Worm (Caenorhabditis elegans) whole organism, early embryonic: ENCODE results near the gene pinn-1.

Experiments used
- F13C5.2 ChIP-seq: sonication (generic microtip); optimal IDR thresholded peaks from 2 replicates; lab custom pipeline; 2017; ENCODE audit warnings: mild to moderate bottlenecking, missing genetic modification characterization, inconsistent platforms, missing compliant biosample characterization
- ama-1 ChIP-seq: fragments of 150-350 bp; optimal IDR thresholded peaks from 2 replicates; lab custom pipeline; 2014
- ceh-13 ChIP-seq: fragments of 200-800 bp; sonication (Bioruptor generic); optimal IDR thresholded peaks from 2 replicates; lab custom pipeline; 2018; ENCODE audit warnings: mild to moderate bottlenecking, missing genetic modification characterization, missing compliant biosample characterization
- ceh-36 ChIP-seq: sonication (generic microtip); optimal IDR thresholded peaks from 2 replicates; lab custom pipeline; 2016; ENCODE audit warnings: missing genetic modification characterization, inconsistent platforms, missing compliant biosample characterization
- flt-1 ChIP-seq: fragments of 200-800 bp; sonication (Bioruptor generic); IDR thresholded peaks from 2 replicates; pipeline ENCODE4 v1.3.6; 2022; ENCODE audit warnings: missing genetic modification characterization, missing compliant biosample characterization
- hmbx-1 ChIP-seq: sonication (generic microtip); optimal IDR thresholded peaks from 2 replicates; lab custom pipeline; 2016; ENCODE audit warnings: mild to moderate bottlenecking, missing genetic modification characterization, missing compliant biosample characterization
- hmg-4 ChIP-seq: fragments of 200-800 bp; sonication (Bioruptor generic); optimal IDR thresholded peaks from 2 replicates; lab custom pipeline; 2018; ENCODE audit warnings: mild to moderate bottlenecking, missing genetic modification characterization, missing compliant biosample characterization
- hnd-1 ChIP-seq: sonication (generic microtip); optimal IDR thresholded peaks from 2 replicates; lab custom pipeline; 2016; ENCODE audit warnings: missing genetic modification characterization, missing compliant biosample characterization
- pes-1 ChIP-seq: fragments of 200-800 bp; sonication (Bioruptor generic); IDR thresholded peaks from 2 replicates; pipeline ENCODE4 v1.3.6; 2022; ENCODE audit warnings: missing genetic modification reagents, missing genetic modification characterization, missing compliant biosample characterization
- scrt-1 ChIP-seq: fragments of 200-800 bp; sonication (Bioruptor generic); IDR thresholded peaks from 2 replicates; pipeline ENCODE4 v1.3.6; 2022; ENCODE audit warnings: missing genetic modification characterization, missing compliant biosample characterization
- sea-1 ChIP-seq: fragments of 200-800 bp; sonication (Bioruptor generic); conservative IDR thresholded peaks from 2 replicates; pipeline ENCODE4 v1.3.6; 2022; ENCODE audit warnings: missing genetic modification characterization, missing compliant biosample characterization

DNA sequence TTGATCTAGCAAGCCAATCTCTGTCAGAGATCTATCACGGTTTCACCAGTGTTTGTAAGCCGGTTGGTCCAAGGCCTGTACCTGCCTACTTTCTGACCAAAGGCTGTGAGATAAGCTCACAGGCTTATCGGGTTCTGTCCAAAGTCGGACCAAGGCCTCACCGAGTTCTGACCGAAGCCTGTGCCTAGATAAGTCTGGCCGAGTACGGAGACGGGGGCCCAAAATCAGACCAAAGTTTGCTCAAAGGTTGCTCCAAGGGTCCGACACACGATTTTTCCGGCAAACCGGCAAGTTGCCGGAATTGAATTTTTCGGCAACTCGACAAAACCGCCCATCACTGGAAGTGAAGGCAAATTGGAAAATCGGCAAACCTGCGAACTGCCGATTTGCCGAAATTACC is 42.8 kb upstream of the pinn-1 start:
- no peak for TF ChIP-seq ama-1
- TF ChIP-seq hmbx-1, result no peak
- TF ChIP-seq hmg-4 (GFP tag; lab: Kevin White, UChicago), result no peak
- no peak for TF ChIP-seq pes-1
- no peak for TF ChIP-seq F13C5.2
- no peak for TF ChIP-seq hnd-1 (tag; lab: Kevin White, UChicago)
- no peak for TF ChIP-seq scrt-1 (GFP tag; lab: Robert Waterston, UW)
- TF ChIP-seq sea-1 (GFP tag; lab: Robert Waterston, UW), result no peak
- TF ChIP-seq ceh-13 (GFP tag; lab: Kevin White, UChicago), result no peak
- TF ChIP-seq ceh-36 (tag; lab: Kevin White, UChicago), result no peak
- TF ChIP-seq flt-1 (GFP tag; lab: Robert Waterston, UW), result no peak
